Fruit fly (Drosophila melanogaster) whole organism, wandering third instar larva: Measurements from ENCODE around the gene CG31793.
A peak's percentile ranks its signal among the peaks of the same experiment; 100 is the strongest.

Experiments used
- Abd-B ChIP-seq: fragments of >200 bp; optimal IDR thresholded peaks from 2 replicates; lab custom pipeline; 2017; ENCODE audit warnings: missing biosample characterization, missing genetic modification characterization
- CG32264 ChIP-seq: fragments of 200-800 bp; sonication (Bioruptor generic); optimal IDR thresholded peaks from 2 replicates; lab custom pipeline; 2016; ENCODE audit warnings: missing biosample characterization, missing genetic modification characterization
- CrebA ChIP-seq: fragments of 200-800 bp; sonication (Bioruptor generic); optimal IDR thresholded peaks from 2 replicates; lab custom pipeline; 2016; ENCODE audit warnings: missing biosample characterization, mild to moderate bottlenecking, missing genetic modification characterization, borderline replicate concordance
- Dfd ChIP-seq: fragments of >200 bp; optimal IDR thresholded peaks from 2 replicates; lab custom pipeline; 2017; ENCODE audit warnings: missing biosample characterization, missing genetic modification characterization
- Dif ChIP-seq: fragments of 200-275, 200-300 bp; sonication (Bioruptor generic); optimal IDR thresholded peaks from 2 replicates; lab custom pipeline; 2018; ENCODE audit warnings: missing biosample characterization, missing genetic modification characterization; ENCODE audit not compliant: partially characterized antibody
- GATAd ChIP-seq: sonication (Bioruptor generic); optimal IDR thresholded peaks from 2 replicates; lab custom pipeline; 2016; ENCODE audit warnings: missing biosample characterization, missing genetic modification characterization
- HLH106 ChIP-seq: fragments of 200-800 bp; optimal IDR thresholded peaks from 3 replicates; lab custom pipeline; 2019; ENCODE audit warnings: missing biosample characterization, mild to moderate bottlenecking, missing genetic modification characterization, moderate library complexity
- Hnf4 ChIP-seq: fragments of 200-800 bp; sonication (Bioruptor generic); optimal IDR thresholded peaks from 2 replicates; lab custom pipeline; 2016; ENCODE audit warnings: missing biosample characterization, mild to moderate bottlenecking, missing genetic modification characterization
- Hr78 ChIP-seq: fragments of >200 bp; optimal IDR thresholded peaks from 2 replicates; lab custom pipeline; 2017; ENCODE audit warnings: missing biosample characterization, missing genetic modification characterization
- Hr83 ChIP-seq: fragments of 200-300 bp; sonication (Bioruptor generic); optimal IDR thresholded peaks from 2 replicates; lab custom pipeline; 2016; ENCODE audit warnings: missing biosample characterization, mild to moderate bottlenecking, missing genetic modification characterization, moderate library complexity; ENCODE audit not compliant: poor library complexity, severe bottlenecking
- Mio ChIP-seq: sonication (Bioruptor generic); optimal IDR thresholded peaks from 2 replicates; lab custom pipeline; 2016; ENCODE audit warnings: missing biosample characterization, missing genetic modification characterization
- OdsH ChIP-seq: fragments of 200-800 bp; sonication (Bioruptor generic); optimal IDR thresholded peaks from 2 replicates; lab custom pipeline; 2016; ENCODE audit warnings: missing biosample characterization, mild to moderate bottlenecking, missing genetic modification characterization
- Rel ChIP-seq, 2 experiments: fragments of 200-800 bp; sonication (Bioruptor generic) in 1 of 2; optimal IDR thresholded peaks; 2 replicates in 1 of 2; 3 replicates in 1 of 2; lab custom pipeline; 2016 to 2019; ENCODE audit warnings: mild to moderate bottlenecking in 2 of 2, missing biosample characterization in 2 of 2, missing genetic modification characterization in 2 of 2, moderate library complexity in 1 of 2
- Sp1 ChIP-seq: fragments of 200-800 bp; sonication (Bioruptor generic); optimal IDR thresholded peaks from 3 replicates; lab custom pipeline; 2019; ENCODE audit warnings: missing biosample characterization, mild to moderate bottlenecking, missing genetic modification characterization, moderate library complexity
- Vsx2 ChIP-seq: fragments of 200-300, 225-300 bp; sonication (Bioruptor generic); optimal IDR thresholded peaks from 2 replicates; lab custom pipeline; 2018; ENCODE audit warnings: missing biosample characterization, missing genetic modification characterization; ENCODE audit not compliant: partially characterized antibody
- brk ChIP-seq: fragments of 200-800 bp; sonication (Bioruptor generic); optimal IDR thresholded peaks from 2 replicates; lab custom pipeline; 2016; ENCODE audit warnings: missing biosample characterization, mild to moderate bottlenecking, missing genetic modification characterization
- dl ChIP-seq, 2 experiments: fragments of 175-275, 200-275 bp in 1 of 2; fragments of 200-275 bp in 1 of 2; sonication (Bioruptor generic); optimal IDR thresholded peaks; lab custom pipeline; 2018; ENCODE audit warnings: mild to moderate bottlenecking in 2 of 2, missing biosample characterization in 2 of 2, missing genetic modification characterization in 2 of 2, moderate library complexity in 2 of 2; ENCODE audit not compliant: partially characterized antibody in 2 of 2, insufficient read depth in 1 of 2
- dmrt93B ChIP-seq: fragments of 200-800 bp; sonication (Bioruptor generic); optimal IDR thresholded peaks from 2 replicates; lab custom pipeline; 2018; ENCODE audit warnings: missing biosample characterization, mild to moderate bottlenecking, missing genetic modification characterization
- dsf ChIP-seq: sonication (Bioruptor generic); optimal IDR thresholded peaks from 2 replicates; lab custom pipeline; 2016; ENCODE audit warnings: missing biosample characterization, missing genetic modification characterization, borderline replicate concordance
- foxo ChIP-seq, 2 experiments: fragments of 200-800 bp; sonication (Bioruptor generic); optimal IDR thresholded peaks; 2 replicates in 1 of 2; 3 replicates in 1 of 2; lab custom pipeline; 2016 to 2017; ENCODE audit warnings: missing biosample characterization in 2 of 2, missing genetic modification characterization in 2 of 2
- fru ChIP-seq: fragments of 200-800 bp; sonication (Bioruptor generic); optimal IDR thresholded peaks from 3 replicates; lab custom pipeline; 2016; ENCODE audit warnings: missing biosample characterization, mild to moderate bottlenecking, missing genetic modification characterization
- h ChIP-seq: fragments of 200-800 bp; sonication (Bioruptor generic); optimal IDR thresholded peaks from 3 replicates; lab custom pipeline; 2016; ENCODE audit warnings: missing biosample characterization, mild to moderate bottlenecking, missing genetic modification characterization
- jim ChIP-seq: fragments of 175-275, 200-325 bp; sonication (Bioruptor generic); optimal IDR thresholded peaks from 2 replicates; lab custom pipeline; 2016; ENCODE audit warnings: missing biosample characterization, mild to moderate bottlenecking, missing genetic modification characterization
- lola ChIP-seq: fragments of >200 bp; optimal IDR thresholded peaks from 2 replicates; lab custom pipeline; 2017; ENCODE audit warnings: missing biosample characterization, missing genetic modification characterization
- pan ChIP-seq: fragments of >200 bp; optimal IDR thresholded peaks from 2 replicates; lab custom pipeline; 2017
- psq ChIP-seq: fragments of 200-800 bp; sonication (Bioruptor generic); optimal IDR thresholded peaks from 3 replicates; lab custom pipeline; 2017; ENCODE audit warnings: missing biosample characterization, mild to moderate bottlenecking, missing genetic modification characterization, moderate library complexity
- rgr ChIP-seq: fragments of 200-800 bp; sonication (Bioruptor generic); optimal IDR thresholded peaks from 3 replicates; lab custom pipeline; 2016; ENCODE audit warnings: missing biosample characterization, mild to moderate bottlenecking, missing genetic modification characterization
- sage ChIP-seq: fragments of 200-800 bp; sonication (Bioruptor generic); optimal IDR thresholded peaks from 2 replicates; lab custom pipeline; 2016; ENCODE audit warnings: missing biosample characterization, mild to moderate bottlenecking, missing genetic modification characterization
- sv ChIP-seq: fragments of 200-800 bp; sonication (Bioruptor generic); optimal IDR thresholded peaks from 3 replicates; lab custom pipeline; 2016; ENCODE audit warnings: missing biosample characterization, missing genetic modification characterization
- tai ChIP-seq: sonication (Bioruptor generic); optimal IDR thresholded peaks from 2 replicates; lab custom pipeline; 2016; ENCODE audit warnings: missing biosample characterization, missing genetic modification characterization
- usp ChIP-seq: fragments of >200 bp; optimal IDR thresholded peaks from 2 replicates; lab custom pipeline; 2017; ENCODE audit warnings: missing biosample characterization, missing genetic modification characterization
- woc ChIP-seq: sonication (Bioruptor generic); optimal IDR thresholded peaks from 2 replicates; lab custom pipeline; 2016; ENCODE audit warnings: missing biosample characterization, mild to moderate bottlenecking, missing genetic modification characterization

The CG31793 gene

DNA sequence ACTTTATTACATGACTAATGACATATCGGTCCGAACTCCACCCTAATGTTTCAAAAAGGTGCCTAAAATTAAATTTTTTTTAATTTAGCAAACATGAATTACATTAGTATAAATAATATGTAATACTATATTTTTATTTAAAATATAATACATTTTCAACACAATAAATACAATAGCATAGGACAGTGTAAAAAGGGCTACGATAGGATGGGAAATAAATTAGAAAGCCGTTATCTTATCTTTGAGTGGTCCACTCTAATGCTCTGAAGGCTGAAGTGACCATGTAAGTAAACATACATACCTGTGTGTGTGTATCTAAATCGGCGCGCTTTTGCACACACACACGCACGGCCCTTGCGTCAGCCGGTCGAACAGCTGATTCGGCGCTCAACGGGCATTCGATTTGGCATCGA is at the start of gene CG31793:
Gene CG31793, plus strand, starts transcription at position 409 of the 413 bp plus-strand sequence.
- TF ChIP-seq foxo (GFP tag; optimal IDR thresholded peaks at IDR 0.05; lab: Kevin White, UChicago), result peak in 1 of 2 experiments; percentile 32
- peak; percentile 60 for TF ChIP-seq OdsH
- peak; percentile 68 for TF ChIP-seq rgr (GFP tag; lab: Kevin White, UChicago)
- TF ChIP-seq HLH106 (tag; lab: Kevin White, UChicago), result peak; percentile 57
- no peak for TF ChIP-seq CG32264 (GFP tag; lab: Kevin White, UChicago)
- TF ChIP-seq sv (GFP tag; lab: Kevin White, UChicago), result peak; percentile 22
- TF ChIP-seq Hr83 (GFP tag; lab: Kevin White, UChicago), result peak; percentile 39
- TF ChIP-seq usp (GFP tag; lab: Kevin White, UChicago), result no peak
- no peak for TF ChIP-seq dl (GFP tag; optimal IDR thresholded peaks at IDR 0.05; lab: Kevin White, UChicago; ENCODE audit: insufficient read depth in 1 of 2, partially characterized antibody in 2 of 2)
- no peak for TF ChIP-seq Vsx2 (GFP tag; lab: Kevin White, UChicago)
- TF ChIP-seq Abd-B (GFP tag; lab: Kevin White, UChicago), result no peak
- peak; percentile 41 for TF ChIP-seq psq (GFP tag; lab: Kevin White, UChicago)
- no peak for TF ChIP-seq tai (GFP tag; lab: Kevin White, UChicago)
- peak; percentile 50 for TF ChIP-seq Sp1 (GFP tag; lab: Kevin White, UChicago)
- TF ChIP-seq CrebA (GFP tag; lab: Kevin White, UChicago), result no peak
- no peak for TF ChIP-seq Mio (GFP tag; lab: Kevin White, UChicago)
- TF ChIP-seq h (GFP tag; lab: Kevin White, UChicago), result peak; percentile 63

DNA sequence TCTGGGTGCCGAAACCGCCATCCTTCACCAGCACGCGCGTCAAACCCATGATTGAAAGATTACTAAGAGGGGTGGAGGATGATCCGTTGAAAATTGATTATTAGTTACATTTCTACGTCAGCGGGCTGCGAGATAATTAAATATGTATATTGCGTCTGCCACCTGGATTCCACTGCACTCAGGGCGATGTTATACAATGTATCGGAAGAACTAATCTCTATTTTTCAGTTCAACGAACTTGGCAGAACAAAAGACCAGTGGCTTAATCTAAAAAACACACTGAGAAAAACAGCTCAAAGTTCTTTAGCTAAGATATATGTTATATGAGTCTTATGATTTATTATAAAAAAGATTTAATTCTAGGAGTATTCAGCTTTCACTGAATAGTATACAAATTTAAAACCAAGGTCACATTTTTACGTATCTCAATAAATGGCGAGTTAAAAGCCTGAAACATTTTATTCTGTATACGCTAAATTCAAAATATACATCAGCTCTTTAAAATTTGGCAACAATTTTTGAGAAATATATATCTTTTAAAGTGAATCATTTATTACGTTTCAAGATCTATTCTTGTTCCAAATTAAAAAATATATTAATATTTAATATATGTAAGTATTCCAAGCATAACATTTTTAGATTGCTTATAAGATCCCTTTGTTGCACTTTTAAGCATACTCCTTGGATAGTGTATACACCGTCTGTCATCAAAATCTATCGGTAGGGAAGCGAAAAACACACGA is 49.5 kb upstream of the CG31793 start:
- TF ChIP-seq dmrt93B (GFP tag; lab: Kevin White, UChicago) (no peak), lola (GFP tag; lab: Kevin White, UChicago) (no peak), h (GFP tag; lab: Kevin White, UChicago) (no peak), Hr83 (GFP tag; lab: Kevin White, UChicago) (no peak), HLH106 (tag; lab: Kevin White, UChicago) (peak; percentile 46), rgr (GFP tag; lab: Kevin White, UChicago) (peak; percentile 1), Dif (GFP tag; lab: Kevin White, UChicago) (no peak), sage (GFP tag; lab: Kevin White, UChicago) (no peak), OdsH (peak; percentile 31), GATAd (GFP tag; lab: Kevin White, UChicago) (no peak), dsf (GFP tag; lab: Kevin White, UChicago) (no peak), psq (GFP tag; lab: Kevin White, UChicago) (peak; percentile 27), Hnf4 (GFP tag; lab: Kevin White, UChicago) (no peak), fru (peak; percentile 10), usp (GFP tag; lab: Kevin White, UChicago) (no peak), tai (GFP tag; lab: Kevin White, UChicago) (no peak), Rel (GFP tag; optimal IDR thresholded peaks at IDR 0.05; lab: Kevin White, UChicago) (no peak), Rel (tag; optimal IDR thresholded peaks at IDR 0.05; lab: Kevin White, UChicago) (no peak), sv (GFP tag; lab: Kevin White, UChicago) (no peak), Vsx2 (GFP tag; lab: Kevin White, UChicago) (no peak), pan (lab: Kevin White, UChicago) (no peak), CG32264 (GFP tag; lab: Kevin White, UChicago) (no peak), Dfd (no peak), woc (GFP tag; lab: Kevin White, UChicago) (no peak), Mio (GFP tag; lab: Kevin White, UChicago) (no peak), Hr78 (GFP tag; lab: Kevin White, UChicago) (no peak), brk (GFP tag; lab: Kevin White, UChicago) (no peak), dl (GFP tag; optimal IDR thresholded peaks at IDR 0.05; lab: Kevin White, UChicago; ENCODE audit: insufficient read depth in 1 of 2, partially characterized antibody in 2 of 2) (no peak), foxo (GFP tag; optimal IDR thresholded peaks at IDR 0.05; lab: Kevin White, UChicago) (peak in 1 of 2 experiments; percentile 38), Sp1 (GFP tag; lab: Kevin White, UChicago) (peak; percentile 21), jim (no peak)
